Worm (Caenorhabditis elegans): ENCODE data around the gene Y43F4A.1.

DNA sequence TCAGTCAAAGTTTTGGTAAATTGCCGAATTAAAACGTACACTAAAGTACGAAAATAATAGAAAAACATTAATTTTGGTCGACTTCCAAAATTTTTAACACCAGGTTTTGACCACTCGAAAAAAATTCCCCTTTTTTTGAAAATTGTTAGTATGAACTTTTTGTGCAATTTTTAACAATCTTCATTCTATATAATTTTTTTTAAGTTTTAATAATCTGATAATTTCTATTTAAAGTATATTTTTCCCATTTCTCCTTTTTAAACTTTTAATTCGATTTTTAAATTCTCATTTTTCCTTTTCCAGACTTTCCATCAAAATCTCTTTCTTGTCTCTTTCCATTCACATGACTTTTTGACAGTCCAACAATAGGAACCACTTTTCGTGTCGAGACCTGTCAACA is 54.1 kb downstream of the Y43F4A.1 start, which contains the start of gene unc-64:
- TF ChIP-seq tbx-2 (tag; optimal IDR thresholded peaks at IDR 0.05): no peak
- no peak for TF ChIP-seq hlh-8 (tag; optimal IDR thresholded peaks at IDR 0.05)
